Worm (Caenorhabditis elegans) whole organism, dauer: Measurements from ENCODE around the gene rfc-1.

Source experiments
- unc-62 ChIP-seq: sonication (generic microtip); optimal IDR thresholded peaks from 2 replicates; lab custom pipeline; 2017; ENCODE audit warnings: missing biosample characterization, missing genetic modification reagents, missing genetic modification characterization

The rfc-1 gene

DNA sequence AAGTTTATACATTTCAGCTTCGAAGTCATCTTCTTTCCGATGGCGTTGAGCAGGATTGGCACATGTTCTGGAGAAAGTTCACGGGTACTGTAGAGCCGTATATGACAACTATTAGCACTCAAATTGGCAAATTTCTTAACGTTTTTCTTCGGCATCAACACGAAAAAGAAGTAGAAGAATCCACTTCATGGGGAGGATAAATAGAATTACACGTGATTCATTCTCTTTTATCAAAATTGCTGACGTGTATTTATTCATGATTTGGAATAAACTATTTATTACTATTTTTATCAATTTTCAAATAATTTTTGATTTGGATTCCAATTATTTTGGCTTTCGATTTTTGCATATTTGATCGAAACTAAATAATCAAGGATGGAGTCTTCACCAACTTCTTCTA is 19.9 kb upstream of the rfc-1 start, which contains the start of gene C47E8.1:
Gene C47E8.1 (plus strand): TSS at position 301 of the 400 bp plus-strand sequence.
- no peak for TF ChIP-seq unc-62 (GFP tag; lab: Kevin White, UChicago)

DNA sequence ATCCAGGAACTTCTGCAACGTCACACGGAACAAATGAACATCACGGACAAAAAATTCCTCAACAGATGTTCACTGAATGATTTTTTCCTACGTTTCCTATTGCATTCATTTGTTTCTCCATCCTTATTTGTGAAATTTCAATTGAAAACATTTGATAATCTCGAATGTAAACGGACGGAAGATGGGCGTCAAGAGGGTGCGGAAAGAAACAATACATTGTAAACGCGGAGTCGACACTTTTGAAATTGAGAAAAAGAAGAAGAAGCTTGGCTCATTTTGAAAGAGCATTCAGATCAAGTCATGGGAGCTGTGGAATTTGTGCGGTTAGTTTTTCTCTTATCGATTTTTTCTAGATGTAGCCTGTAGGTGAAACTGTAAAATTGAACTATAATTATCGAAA is 17.2 kb upstream of the rfc-1 start, which contains the start of gene C47E8.9:
Gene C47E8.9 (plus strand): TSS at position 301 of the 400 bp plus-strand sequence.
- TF ChIP-seq unc-62 (GFP tag; lab: Kevin White, UChicago) = no peak

DNA sequence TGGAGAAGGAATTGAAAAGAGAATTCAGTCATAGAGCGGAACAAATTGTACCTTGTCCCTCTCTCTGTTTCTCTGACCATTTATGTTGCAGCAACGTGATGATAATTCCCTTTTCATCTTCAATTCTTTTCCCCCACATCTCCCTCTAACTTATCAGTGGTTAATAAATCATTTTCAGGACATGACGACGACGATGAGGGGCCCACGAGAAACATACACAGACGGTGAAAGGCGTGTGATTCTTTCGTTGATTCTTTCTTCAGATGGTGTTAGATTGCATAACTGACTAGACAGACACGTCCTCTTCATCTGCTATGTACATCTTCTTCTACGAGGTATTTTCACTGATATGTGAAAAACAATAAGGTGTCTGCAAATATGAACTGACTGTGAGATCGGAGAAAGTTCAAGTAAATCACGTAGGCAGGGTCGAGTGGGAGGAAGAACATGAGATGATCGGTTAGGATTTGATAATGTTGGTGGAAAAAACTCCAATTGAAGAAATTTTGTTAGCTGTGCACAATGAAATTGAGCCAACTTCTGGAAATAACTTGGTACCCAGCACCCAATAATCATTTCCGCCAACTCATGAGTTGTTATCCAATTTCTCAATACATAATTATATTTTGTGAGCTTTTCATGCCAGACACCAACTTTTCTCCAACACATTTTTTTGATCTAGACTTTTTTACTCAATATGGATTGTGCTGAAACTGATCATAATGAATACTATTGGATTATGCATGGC is 15.0 kb upstream of the rfc-1 start, which contains the start of gene srh-17:
Gene srh-17 (plus strand): TSS at position 698 of the 748 bp plus-strand sequence.
- no peak for TF ChIP-seq unc-62 (GFP tag; lab: Kevin White, UChicago)

DNA sequence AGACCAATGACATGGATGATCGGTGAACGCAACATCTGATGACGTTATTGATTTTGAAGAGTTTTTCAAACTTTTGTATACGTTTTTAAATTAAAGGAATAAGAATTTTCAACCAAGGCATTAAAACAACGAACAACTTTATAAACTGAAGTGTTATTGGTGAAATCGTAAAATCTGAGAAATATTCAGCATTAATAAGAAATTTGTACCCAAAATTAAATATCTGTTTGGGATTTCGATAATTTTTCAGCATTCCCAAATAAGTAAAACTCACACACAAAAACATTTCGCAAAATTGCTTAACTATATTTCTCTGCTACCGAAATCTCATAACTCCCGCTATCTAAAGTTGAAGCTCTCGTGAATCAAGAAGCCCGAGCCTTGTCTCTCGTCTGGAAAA is 13.8 kb upstream of the rfc-1 start:
- no peak for TF ChIP-seq unc-62 (GFP tag; lab: Kevin White, UChicago)

DNA sequence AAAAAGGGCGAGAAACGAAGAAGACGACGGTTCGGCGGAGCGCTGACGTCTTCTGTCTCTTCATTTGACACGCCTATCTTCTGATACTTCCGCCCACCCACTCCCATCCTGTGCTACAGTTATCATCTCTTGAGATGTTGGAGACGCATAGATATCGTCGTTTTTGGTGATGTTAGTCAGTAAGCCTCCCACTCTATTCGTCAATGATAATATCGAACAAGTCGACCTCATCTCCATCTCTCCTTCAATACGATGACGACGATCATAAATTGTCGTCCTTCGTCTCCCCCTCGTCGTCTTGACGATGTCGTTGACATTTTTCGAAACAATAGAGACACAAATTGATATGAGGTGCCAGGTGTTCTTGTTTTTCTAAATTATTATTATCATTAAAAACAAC is 12.4 kb upstream of the rfc-1 start, which contains the start of gene slc-25A29:
Gene slc-25A29 (minus strand): TSS at position 45 of the 400 bp plus-strand sequence.
- TF ChIP-seq unc-62 (GFP tag; lab: Kevin White, UChicago) = no peak

DNA sequence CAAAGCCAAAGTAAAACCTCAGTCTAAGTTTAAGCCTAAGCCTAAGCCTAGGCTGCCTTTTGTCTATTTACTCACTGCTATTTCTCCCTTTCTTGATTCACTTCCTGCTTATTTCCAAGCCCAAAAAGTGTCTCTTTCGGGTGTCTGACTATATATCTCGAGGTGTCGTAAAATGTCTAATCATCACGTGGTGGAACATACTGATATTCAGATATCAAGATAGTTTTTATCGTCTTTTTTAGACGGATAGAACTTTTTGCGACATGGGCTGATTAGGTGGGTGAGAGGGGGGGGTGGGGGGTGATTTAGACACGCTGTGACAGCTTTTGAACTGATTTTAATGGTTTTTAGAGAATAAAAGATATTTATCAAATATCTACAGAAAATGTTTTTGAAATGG is 11.2 kb upstream of the rfc-1 start:
- no peak for TF ChIP-seq unc-62 (GFP tag; lab: Kevin White, UChicago)

DNA sequence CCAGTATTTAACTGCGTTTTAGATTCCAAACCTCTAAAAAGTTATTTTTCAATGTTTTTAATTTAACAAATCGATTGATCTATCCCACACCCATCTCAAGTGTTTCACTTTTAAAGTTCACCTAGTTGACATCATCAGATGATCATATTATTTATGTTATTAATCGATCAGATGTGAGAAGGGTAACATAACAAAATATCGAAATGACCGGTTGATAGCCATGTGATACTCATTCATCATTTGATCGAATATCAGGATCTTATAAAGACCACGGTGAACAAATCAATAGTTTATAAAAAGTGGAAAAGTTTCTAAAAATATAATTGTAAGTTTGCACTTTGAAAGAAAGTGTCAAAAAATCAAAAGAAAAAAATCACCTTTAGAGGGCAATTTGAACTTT is 9.9 kb upstream of the rfc-1 start:
- TF ChIP-seq unc-62 (GFP tag; lab: Kevin White, UChicago) = no peak

DNA sequence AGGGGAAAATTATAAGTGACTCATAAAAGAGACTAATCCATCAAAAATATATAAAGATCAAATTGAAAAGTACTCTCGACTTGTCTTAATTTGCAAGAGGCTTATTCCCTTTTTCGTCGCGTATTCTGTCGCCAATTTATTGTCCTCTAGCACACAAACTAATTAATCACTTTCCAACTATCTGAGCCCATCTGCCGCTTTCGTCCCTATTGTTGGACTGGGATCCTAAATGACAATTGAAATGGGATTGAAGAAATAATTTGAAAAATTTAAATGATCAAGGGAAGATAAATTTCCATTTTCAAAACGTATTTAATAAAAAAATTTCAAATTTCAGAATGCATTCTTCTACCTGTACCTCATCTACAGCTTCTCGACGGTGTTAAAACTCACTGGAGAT is 4.9 kb upstream of the rfc-1 start:
- no peak for TF ChIP-seq unc-62 (GFP tag; lab: Kevin White, UChicago)

DNA sequence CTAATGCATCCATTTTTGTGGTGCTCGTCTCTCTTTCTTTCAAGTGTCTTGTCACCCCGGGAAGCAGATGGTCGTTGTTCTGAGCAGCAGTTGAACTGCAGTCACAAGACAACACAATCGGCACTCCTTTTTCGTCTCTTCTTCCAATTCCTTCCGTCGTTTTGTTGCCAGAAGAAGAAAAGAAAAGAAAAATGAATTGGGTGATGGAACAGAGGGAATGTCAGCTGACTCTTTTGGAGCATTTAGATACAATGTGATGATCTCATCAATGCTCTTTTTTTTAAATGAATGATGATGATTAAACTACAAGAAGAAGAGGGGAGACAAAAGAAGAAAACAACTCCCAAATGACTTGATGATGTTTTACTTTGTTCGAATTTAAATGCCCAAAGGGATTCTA is 4.2 kb upstream of the rfc-1 start:
- TF ChIP-seq unc-62 (GFP tag; lab: Kevin White, UChicago) = no peak

DNA sequence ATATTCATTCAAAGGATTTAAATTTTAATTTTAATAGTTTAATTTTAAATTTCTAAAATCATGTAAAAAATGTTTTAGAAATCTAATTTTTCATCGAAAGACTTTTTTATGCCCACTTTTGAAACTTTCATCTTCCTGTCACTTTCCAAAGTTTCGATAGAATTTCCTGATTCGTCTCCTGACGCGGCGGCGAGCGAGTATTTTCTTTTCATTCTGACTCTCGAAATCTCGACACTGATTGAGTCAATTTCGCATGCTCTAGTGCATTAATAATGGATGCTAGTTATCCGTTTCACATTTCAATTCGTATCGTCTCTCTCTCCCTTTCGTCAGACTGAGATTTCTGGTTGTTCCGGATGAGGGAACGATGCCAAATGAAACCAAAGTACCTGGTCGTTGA is 3.0 kb upstream of the rfc-1 start:
- TF ChIP-seq unc-62 (GFP tag; lab: Kevin White, UChicago) = no peak

DNA sequence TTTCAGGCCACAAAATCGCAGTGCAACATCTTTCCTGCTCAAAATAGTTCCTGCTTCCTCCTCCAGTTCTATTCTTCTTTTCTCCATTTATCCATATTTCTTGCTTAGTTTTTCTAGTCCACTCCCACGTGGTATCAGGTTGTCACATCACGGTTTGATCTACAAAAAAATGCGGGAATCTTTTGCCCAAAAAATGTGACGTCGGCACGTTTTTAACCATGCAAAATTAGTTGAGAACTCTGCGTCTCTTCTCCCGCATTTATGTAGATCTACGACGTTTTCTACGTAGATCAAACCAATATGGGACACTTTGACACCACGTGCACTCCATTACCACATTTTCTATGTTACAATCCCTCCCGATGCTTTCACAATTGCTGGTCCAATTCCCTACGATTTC is 3.8 kb downstream of the rfc-1 start:
- TF ChIP-seq unc-62 (GFP tag; lab: Kevin White, UChicago) = no peak

DNA sequence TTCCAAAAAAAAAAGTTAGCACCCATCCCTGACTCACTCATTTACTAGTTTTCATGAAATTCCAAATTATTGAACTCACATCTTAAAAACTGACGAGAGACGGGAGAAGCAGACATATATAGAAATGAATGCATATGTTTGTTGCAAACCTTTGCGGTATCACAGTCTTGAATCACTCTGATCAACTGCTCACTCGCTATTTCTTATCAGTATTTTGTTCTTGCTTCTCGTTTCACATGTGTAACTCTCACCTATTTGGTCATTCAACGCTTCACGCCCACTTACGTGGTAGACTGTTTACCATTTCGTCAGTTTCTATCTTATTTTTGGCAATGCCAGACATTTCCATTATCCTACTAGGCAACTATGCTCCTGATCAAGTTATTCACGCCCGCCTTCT is 5.0 kb downstream of the rfc-1 start, which contains the start of gene C54G10.1:
Gene C54G10.1 (plus strand): TSS at position 333 of the 400 bp plus-strand sequence.
- TF ChIP-seq unc-62 (GFP tag; lab: Kevin White, UChicago) = no peak

DNA sequence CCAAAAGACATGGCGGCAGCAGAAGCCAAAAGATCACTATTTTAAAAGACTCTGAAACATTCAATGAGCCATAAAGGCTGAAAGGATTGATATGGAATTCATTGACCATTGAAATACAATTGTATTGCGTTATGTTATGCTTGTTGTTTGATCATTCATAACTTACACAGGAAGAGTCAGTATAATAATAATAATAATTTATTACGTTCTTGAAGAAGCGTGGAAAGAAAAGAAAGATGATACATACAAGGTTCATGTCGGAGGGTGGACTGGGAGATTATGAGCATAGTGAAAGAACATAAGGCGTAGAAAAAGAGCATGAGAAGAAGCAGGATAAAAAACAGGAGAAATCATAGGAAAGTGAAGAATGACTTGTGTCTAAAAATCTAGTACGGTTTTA is 5.7 kb downstream of the rfc-1 start, which contains the start of gene F43D2.7:
Gene F43D2.7 (minus strand): TSS at position 101 of the 400 bp plus-strand sequence.
- no peak for TF ChIP-seq unc-62 (GFP tag; lab: Kevin White, UChicago)

DNA sequence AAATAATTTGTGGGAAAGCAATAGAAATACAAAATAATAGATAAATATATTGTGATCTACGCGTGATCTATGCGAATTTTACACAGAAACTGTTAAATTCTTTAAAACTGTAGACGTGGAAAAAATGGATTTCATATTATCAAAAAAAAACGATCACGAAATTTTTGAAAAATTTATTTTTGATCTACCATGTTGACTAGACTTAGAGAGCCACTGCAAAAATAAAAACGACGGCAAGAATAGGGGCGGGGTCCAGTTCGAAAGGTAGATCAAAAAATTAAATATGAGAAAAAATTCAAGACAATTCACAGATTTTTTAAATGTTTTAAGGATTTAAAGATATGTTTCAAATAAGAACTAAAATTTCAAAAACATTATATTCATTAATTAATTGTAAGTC is 7.7 kb downstream of the rfc-1 start:
- TF ChIP-seq unc-62 (GFP tag; lab: Kevin White, UChicago) = no peak

DNA sequence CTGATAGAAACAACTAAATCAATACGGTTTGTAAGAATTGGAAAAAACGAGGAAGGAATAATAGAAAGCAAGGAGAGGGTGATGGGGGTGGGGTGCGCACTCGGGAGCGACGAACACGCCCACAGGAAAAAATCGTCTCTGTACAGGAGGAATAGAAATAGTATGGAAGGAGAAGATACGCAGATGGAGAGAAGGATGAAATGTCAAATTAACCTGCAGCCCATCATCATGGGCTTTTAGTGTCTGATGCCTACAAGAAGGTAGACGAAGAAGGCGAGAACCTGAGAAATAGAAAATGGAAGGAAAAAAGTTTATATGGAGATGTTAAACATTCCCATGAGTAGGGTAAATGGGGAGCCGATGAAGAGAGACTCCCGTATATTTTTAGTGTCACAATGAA is 10.7 kb downstream of the rfc-1 start, which contains the start of gene F43D2.6:
Gene F43D2.6 (minus strand): TSS at position 62 of the 400 bp plus-strand sequence.
- TF ChIP-seq unc-62 (GFP tag; lab: Kevin White, UChicago) = no peak

DNA sequence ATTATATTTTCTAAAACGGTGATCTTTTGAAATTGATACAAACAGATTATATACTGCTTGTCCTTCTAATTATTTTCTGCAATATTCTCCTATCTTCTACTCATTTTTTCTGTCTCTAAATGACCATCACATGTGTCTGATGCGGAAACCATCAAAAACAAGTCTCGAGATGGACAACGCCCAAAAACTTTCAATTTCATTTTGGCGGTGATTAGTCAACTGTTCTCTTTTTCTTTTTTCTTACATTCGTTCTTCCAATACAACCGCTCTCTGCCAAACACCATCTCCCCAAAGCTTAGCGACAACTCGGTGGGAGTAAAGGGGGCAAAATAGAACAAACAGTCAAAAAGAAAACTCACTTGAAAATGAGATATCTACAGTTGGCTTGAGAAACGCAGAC is 12.5 kb downstream of the rfc-1 start:
- no peak for TF ChIP-seq unc-62 (GFP tag; lab: Kevin White, UChicago)

DNA sequence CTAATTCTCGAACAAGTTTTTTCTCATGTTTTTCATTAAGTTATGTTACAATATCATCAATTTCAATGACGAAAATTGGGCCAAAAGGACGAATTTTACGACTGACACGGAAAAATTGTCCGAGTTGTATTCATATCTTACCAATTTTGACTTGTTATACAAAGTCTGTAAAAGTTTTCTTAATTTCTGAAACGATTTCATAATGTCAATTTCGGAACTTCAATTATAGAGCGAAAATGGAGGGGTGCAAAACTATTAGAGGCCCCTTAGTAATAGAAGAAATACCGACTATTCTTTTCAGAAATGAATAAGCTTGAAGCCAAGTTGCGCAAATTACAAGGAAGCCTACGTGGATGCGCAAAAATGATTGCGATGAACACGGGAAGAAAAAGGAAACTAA is 14.2 kb downstream of the rfc-1 start, which contains the start of gene F43D2.3:
Gene F43D2.3 (plus strand): TSS at position 301 of the 400 bp plus-strand sequence.
- no peak for TF ChIP-seq unc-62 (GFP tag; lab: Kevin White, UChicago)
